Worm (Caenorhabditis elegans): ENCODE results near the gene D1046.18.

- TF ChIP-seq lin-11 (tag; optimal IDR thresholded peaks at IDR 0.05) (no peak), pha-4 (tag; optimal IDR thresholded peaks at IDR 0.05) (no peak)
Measured at ce11 chrIV:8974543-8975330, 44.7 kb downstream of the D1046.18 start.
